Worm (Caenorhabditis elegans) whole organism, young adult: ENCODE data around the gene K11H12.8.

Source experiments
- B0261.1 ChIP-seq: sonication (generic microtip); optimal IDR thresholded peaks from 2 replicates; lab custom pipeline; 2016; ENCODE audit warnings: mild to moderate bottlenecking, missing genetic modification characterization, moderate library complexity, missing compliant biosample characterization
- D2030.7 ChIP-seq: fragments of 200-800 bp; sonication (Bioruptor generic); IDR thresholded peaks from 2 replicates; pipeline ENCODE4 v1.3.6; 2022; ENCODE audit warnings: missing genetic modification reagents, missing genetic modification characterization, missing compliant biosample characterization
- F33H1.4 ChIP-seq: fragments of 200-800 bp; sonication (Bioruptor generic); IDR thresholded peaks from 2 replicates; pipeline ENCODE4 v1.3.6; 2022; ENCODE audit warnings: missing genetic modification reagents, missing genetic modification characterization, missing compliant biosample characterization
- F39B2.1 ChIP-seq: fragments of 200-800 bp; sonication (Bioruptor generic); IDR thresholded peaks from 2 replicates; pipeline ENCODE4 v1.3.6; 2022; ENCODE audit warnings: missing genetic modification reagents, missing genetic modification characterization, missing compliant biosample characterization
- F49E8.2 ChIP-seq: sonication (generic microtip); optimal IDR thresholded peaks from 3 replicates; lab custom pipeline; 2017; ENCODE audit warnings: missing genetic modification characterization, mild to moderate bottlenecking, missing compliant biosample characterization, antibody characterized with exemption, moderate library complexity; ENCODE audit not compliant: insufficient read depth
- F52B5.7 ChIP-seq: sonication (generic microtip); optimal IDR thresholded peaks from 2 replicates; lab custom pipeline; 2016; ENCODE audit warnings: mild to moderate bottlenecking, missing genetic modification characterization, missing compliant biosample characterization
- T07F8.4 ChIP-seq: sonication (generic microtip); optimal IDR thresholded peaks from 2 replicates; lab custom pipeline; 2016; ENCODE audit warnings: mild to moderate bottlenecking, missing genetic modification characterization, moderate library complexity, missing compliant biosample characterization
- Y53G8AR.9 ChIP-seq: fragments of 200-800 bp; sonication (Bioruptor generic); conservative IDR thresholded peaks from 2 replicates; pipeline ENCODE4 v1.3.6; 2022; ENCODE audit warnings: missing genetic modification reagents, missing genetic modification characterization, missing compliant biosample characterization
- Y56A3A.18 ChIP-seq: fragments of 200-800 bp; sonication (Bioruptor generic); IDR thresholded peaks from 2 replicates; pipeline ENCODE4 v1.3.6; 2022; ENCODE audit warnings: missing genetic modification reagents, missing genetic modification characterization, missing compliant biosample characterization
- Y67H2A.10 ChIP-seq: fragments of 200-800 bp; sonication (Bioruptor generic); conservative IDR thresholded peaks from 2 replicates; pipeline ENCODE4 v1.3.6; 2022; ENCODE audit warnings: missing genetic modification reagents, missing genetic modification characterization, missing compliant biosample characterization
- Y79H2A.3 ChIP-seq: fragments of 200-800 bp; sonication (Bioruptor generic); conservative IDR thresholded peaks from 2 replicates; pipeline ENCODE4 v1.3.6; 2022; ENCODE audit warnings: missing genetic modification reagents, missing genetic modification characterization, missing compliant biosample characterization
- Y95B8A.8 ChIP-seq: fragments of 200-800 bp; sonication (Bioruptor generic); IDR thresholded peaks from 2 replicates; pipeline ENCODE4 v1.3.6; 2022; ENCODE audit warnings: missing genetic modification reagents, missing genetic modification characterization, missing compliant biosample characterization
- cebp-1 ChIP-seq, 2 experiments: fragments of 200-800 bp in 1 of 2; sonication (Bioruptor generic) in 1 of 2; sonication (generic microtip) in 1 of 2; IDR thresholded peaks in 1 of 2; optimal IDR thresholded peaks in 1 of 2; 2 replicates each; pipeline versions ENCODE4 v1.3.6 to Lab custom; 2017 to 2022; ENCODE audit warnings: missing compliant biosample characterization in 2 of 2, missing genetic modification characterization in 2 of 2, mild to moderate bottlenecking in 1 of 2, missing genetic modification reagents in 1 of 2, moderate library complexity in 1 of 2
- cebp-2 ChIP-seq: fragments of 200-800 bp; sonication (Bioruptor generic); IDR thresholded peaks from 2 replicates; pipeline ENCODE4 v1.3.6; 2022; ENCODE audit warnings: missing genetic modification characterization, missing compliant biosample characterization
- ceh-100 ChIP-seq: fragments of 200-800 bp; sonication (Bioruptor generic); IDR thresholded peaks from 2 replicates; pipeline ENCODE4 v1.3.6; 2022; ENCODE audit warnings: missing genetic modification reagents, missing genetic modification characterization, missing compliant biosample characterization
- ceh-27 ChIP-seq: fragments of 200-800 bp; sonication (Bioruptor generic); optimal IDR thresholded peaks from 2 replicates; lab custom pipeline; 2018; ENCODE audit warnings: mild to moderate bottlenecking, missing genetic modification characterization, moderate library complexity, missing compliant biosample characterization
- ceh-40 ChIP-seq: fragments of 200-800 bp; sonication (Bioruptor generic); IDR thresholded peaks from 2 replicates; pipeline ENCODE4 v1.3.6; 2022; ENCODE audit warnings: missing genetic modification characterization, missing compliant biosample characterization
- chd-7 ChIP-seq: sonication (generic microtip); optimal IDR thresholded peaks from 2 replicates; lab custom pipeline; 2016; ENCODE audit warnings: mild to moderate bottlenecking, missing genetic modification characterization, moderate library complexity, missing compliant biosample characterization
- dox-1 ChIP-seq: fragments of 200-800 bp; sonication (Bioruptor generic); IDR thresholded peaks from 2 replicates; pipeline ENCODE4 v1.3.6; 2022; ENCODE audit warnings: missing genetic modification reagents, missing genetic modification characterization, missing compliant biosample characterization
- dpff-1 ChIP-seq: sonication (generic microtip); optimal IDR thresholded peaks from 2 replicates; lab custom pipeline; 2017; ENCODE audit warnings: mild to moderate bottlenecking, missing genetic modification characterization, missing compliant biosample characterization
- egl-44 ChIP-seq: fragments of 200-800 bp; sonication (Bioruptor generic); IDR thresholded peaks from 2 replicates; pipeline ENCODE4 v1.3.6; 2022; ENCODE audit warnings: missing genetic modification reagents, missing genetic modification characterization, missing compliant biosample characterization
- hlh-26 ChIP-seq: fragments of 200-800 bp; sonication (Bioruptor generic); conservative IDR thresholded peaks from 2 replicates; pipeline ENCODE4 v1.3.6; 2022; ENCODE audit warnings: missing genetic modification reagents, missing genetic modification characterization, missing compliant biosample characterization
- hmg-20 ChIP-seq: fragments of 200-800 bp; sonication (Bioruptor generic); IDR thresholded peaks from 2 replicates; pipeline ENCODE4 v1.3.6; 2022; ENCODE audit warnings: missing genetic modification reagents, missing genetic modification characterization, missing compliant biosample characterization
- lin-26 ChIP-seq: fragments of 200-800 bp; sonication (Bioruptor generic); IDR thresholded peaks from 2 replicates; pipeline ENCODE4 v1.3.6; 2022; ENCODE audit warnings: missing genetic modification reagents, missing genetic modification characterization, missing compliant biosample characterization
- lin-35 ChIP-seq, 3 experiments: fragments of 150-350 bp in 2 of 3; sonication (generic microtip) in 1 of 3; optimal IDR thresholded peaks; 2 replicates each; lab custom pipeline; 2014 to 2018; ENCODE audit warnings: missing biosample characterization in 3 of 3, missing genetic modification characterization in 3 of 3, missing genetic modification reagents in 3 of 3
- lin-40 ChIP-seq: sonication (generic microtip); optimal IDR thresholded peaks from 2 replicates; lab custom pipeline; 2016; ENCODE audit warnings: missing genetic modification characterization, mild to moderate bottlenecking, missing compliant biosample characterization, missing genotype, missing genetic modification reagents
- madf-3 ChIP-seq: fragments of 200-800 bp; sonication (Bioruptor generic); IDR thresholded peaks from 2 replicates; pipeline ENCODE4 v1.3.6; 2022; ENCODE audit warnings: missing genetic modification reagents, missing genetic modification characterization, missing compliant biosample characterization
- madf-6 ChIP-seq: fragments of 200-800 bp; sonication (Bioruptor generic); IDR thresholded peaks from 2 replicates; pipeline ENCODE4 v1.3.6; 2022; ENCODE audit warnings: missing genetic modification reagents, missing genetic modification characterization, missing compliant biosample characterization
- mel-28 ChIP-seq: sonication (generic microtip); optimal IDR thresholded peaks from 2 replicates; lab custom pipeline; 2016; ENCODE audit warnings: borderline replicate concordance, mild to moderate bottlenecking, missing genetic modification characterization, missing compliant biosample characterization
- nfya-2 ChIP-seq: fragments of 200-800 bp; sonication (Bioruptor generic); IDR thresholded peaks from 2 replicates; pipeline ENCODE4 v1.3.6; 2022; ENCODE audit warnings: missing genetic modification reagents, missing genetic modification characterization, missing compliant biosample characterization
- nfyb-1 ChIP-seq: fragments of 200-800 bp; sonication (Bioruptor generic); IDR thresholded peaks from 2 replicates; pipeline ENCODE4 v1.3.6; 2022; ENCODE audit warnings: missing genetic modification reagents, missing genetic modification characterization, missing compliant biosample characterization
- nhr-27 ChIP-seq: fragments of 200-800 bp; sonication (Bioruptor generic); optimal IDR thresholded peaks from 2 replicates; lab custom pipeline; 2018; ENCODE audit warnings: mild to moderate bottlenecking, missing genetic modification characterization, moderate library complexity, missing compliant biosample characterization
- nhr-80 ChIP-seq: sonication (generic microtip); optimal IDR thresholded peaks from 2 replicates; lab custom pipeline; 2016; ENCODE audit warnings: missing genetic modification characterization, missing compliant biosample characterization
- pbrm-1 ChIP-seq: fragments of 200-800 bp; sonication (Bioruptor generic); IDR thresholded peaks from 2 replicates; pipeline ENCODE4 v1.3.6; 2022; ENCODE audit warnings: missing genetic modification reagents, missing genetic modification characterization, missing compliant biosample characterization
- pha-4 ChIP-seq: fragments of 150-350 bp; sonication (generic microtip); optimal IDR thresholded peaks from 2 replicates; lab custom pipeline; 2014; ENCODE audit warnings: missing biosample characterization, missing genetic modification reagents, missing genetic modification characterization
- rcor-1 ChIP-seq: fragments of 200-800 bp; sonication (Bioruptor generic); IDR thresholded peaks from 2 replicates; pipeline ENCODE4 v1.3.6; 2022; ENCODE audit warnings: missing genetic modification reagents, missing genetic modification characterization, missing compliant biosample characterization
- repo-1 ChIP-seq: sonication (generic microtip); optimal IDR thresholded peaks from 2 replicates; lab custom pipeline; 2017; ENCODE audit warnings: mild to moderate bottlenecking, missing genetic modification characterization, missing compliant biosample characterization
- sdz-38 ChIP-seq: sonication (generic microtip); optimal IDR thresholded peaks from 2 replicates; lab custom pipeline; 2016; ENCODE audit warnings: missing genotype, missing genetic modification characterization, missing compliant biosample characterization
- snpc-1.3 ChIP-seq: sonication (generic microtip); optimal IDR thresholded peaks from 2 replicates; lab custom pipeline; 2017; ENCODE audit warnings: missing genetic modification characterization, mild to moderate bottlenecking, missing compliant biosample characterization, antibody characterized with exemption, moderate library complexity, missing genotype, missing genetic modification reagents; ENCODE audit not compliant: insufficient read depth
- snpc-4 ChIP-seq, 5 experiments: fragments of 150-350 bp in 1 of 5; sonication (generic microtip) in 4 of 5; optimal IDR thresholded peaks; 2 replicates each; lab custom pipeline; 2014 to 2018; ENCODE audit warnings: missing genetic modification characterization in 5 of 5, missing biosample characterization in 3 of 5, antibody characterized with exemption in 2 of 5, mild to moderate bottlenecking in 2 of 5, missing compliant biosample characterization in 2 of 5, missing genotype in 2 of 5, moderate library complexity in 2 of 5, missing genetic modification reagents in 1 of 5
- unc-130 ChIP-seq: sonication (generic microtip); optimal IDR thresholded peaks from 2 replicates; lab custom pipeline; 2016; ENCODE audit warnings: missing genetic modification reagents, missing genetic modification characterization, missing compliant biosample characterization
- xnd-1 ChIP-seq: sonication (generic microtip); optimal IDR thresholded peaks from 2 replicates; lab custom pipeline; 2016; ENCODE audit warnings: missing genotype, missing genetic modification reagents, missing genetic modification characterization, missing compliant biosample characterization
- zfh-2 ChIP-seq: fragments of 200-800 bp; sonication (Bioruptor generic); conservative IDR thresholded peaks from 2 replicates; pipeline ENCODE4 v1.3.6; 2022; ENCODE audit warnings: missing genetic modification reagents, missing genetic modification characterization, missing compliant biosample characterization
- ztf-28 ChIP-seq: fragments of 200-800 bp; sonication (Bioruptor generic); IDR thresholded peaks from 2 replicates; pipeline ENCODE4 v1.3.6; 2022; ENCODE audit warnings: missing genetic modification reagents, missing genetic modification characterization, missing compliant biosample characterization

The K11H12.8 gene

ce11 chrIV:653138-653848 lies 1.9 kb upstream of the K11H12.8 start, which contains the start of gene K11H12.1 (continued):
- TF ChIP-seq egl-44 (GFP tag; lab: Robert Waterston, UW) (0 out of 2 replicates have a peak, but pooled peaks have one; percentile 22), zfh-2 (peak; percentile 60), F39B2.1 (peak; percentile 95), hmg-20 (GFP tag; lab: Robert Waterston, UW) (peak; percentile 58; the same call in 1 of the 2 replicates), hlh-26 (no peak), unc-130 (GFP tag; lab: Kevin White, UChicago) (peak; percentile 26), pbrm-1 (GFP tag; lab: Robert Waterston, UW) (peak; percentile 50; the same call in 1 of the 2 replicates), F33H1.4 (GFP tag; lab: Robert Waterston, UW) (peak; percentile 27; the same call in 1 of the 2 replicates), lin-26 (GFP tag; lab: Robert Waterston, UW) (peak; percentile 25; the same call in 1 of the 2 replicates), nhr-27 (tag; lab: Kevin White, UChicago) (no peak), repo-1 (peak; percentile 58), Y79H2A.3 (GFP tag; lab: Robert Waterston, UW) (no peak), F49E8.2 (tag; lab: Kevin White, UChicago) (peak; percentile 82), ztf-28 (GFP tag; lab: Robert Waterston, UW) (no peak), sdz-38 (tag; lab: Kevin White, UChicago) (no peak), xnd-1 (tag; lab: Kevin White, UChicago) (peak; percentile 30), lin-40 (tag; lab: Kevin White, UChicago) (no peak), mel-28 (tag; lab: Kevin White, UChicago) (no peak), nfya-2 (peak; percentile 80; the same call in 1 of the 2 replicates), Y95B8A.8 (GFP tag; lab: Robert Waterston, UW) (0 out of 2 replicates have a peak, but pooled peaks have one; percentile 10), dox-1 (GFP tag; lab: Robert Waterston, UW) (peak; percentile 34; the same call in 1 of the 2 replicates), Y56A3A.18 (GFP tag; lab: Robert Waterston, UW) (peak; percentile 61; the same call in 1 of the 2 replicates), rcor-1 (peak; percentile 48; the same call in 1 of the 2 replicates), ceh-40 (GFP tag; lab: Robert Waterston, UW) (0 out of 2 replicates have a peak, but pooled peaks have one; percentile 44), B0261.1 (peak; percentile 2), dpff-1 (tag; lab: Kevin White, UChicago) (no peak), nhr-80 (tag; lab: Kevin White, UChicago) (no peak), nfyb-1 (GFP tag; lab: Robert Waterston, UW) (0 out of 2 replicates have a peak, but pooled peaks have one; percentile 39), D2030.7 (GFP tag; lab: Robert Waterston, UW) (peak; percentile 42; the same call in 1 of the 2 replicates), snpc-1.3 (tag; lab: Kevin White, UChicago) (no peak), Y53G8AR.9 (peak; percentile 66; the same call in 1 of the 2 replicates), ceh-27 (GFP tag; lab: Kevin White, UChicago) (no peak), madf-3 (peak; percentile 92), Y67H2A.10 (GFP tag; lab: Robert Waterston, UW) (no peak), lin-35 (GFP tag; optimal IDR thresholded peaks at IDR 0.05; lab: Kevin White, UChicago) (peak in 1 of 3 experiments; percentile 23), cebp-2 (GFP tag; lab: Robert Waterston, UW) (0 out of 2 replicates have a peak, but pooled peaks have one; percentile 82), cebp-1 (GFP tag; IDR thresholded peaks at IDR 0.05; lab: Robert Waterston, UW) (no peak), cebp-1 (tag; optimal IDR thresholded peaks at IDR 0.05; lab: Kevin White, UChicago) (peak; percentile 14), pha-4 (tag; lab: Kevin White, UChicago) (no peak), snpc-4 (GFP tag; optimal IDR thresholded peaks at IDR 0.05; lab: Kevin White, UChicago) (no peak), snpc-4 (tag; optimal IDR thresholded peaks at IDR 0.05; lab: Kevin White, UChicago) (peak in 2 of 4 experiments; percentile 12 to 45), chd-7 (tag; lab: Kevin White, UChicago) (no peak), F52B5.7 (tag; lab: Kevin White, UChicago) (peak; percentile 11), ceh-100 (peak; percentile 58), madf-6 (peak; percentile 78), T07F8.4 (tag; lab: Kevin White, UChicago) (no peak)
